Fruit fly (Drosophila melanogaster): ENCODE data around the gene CG32694.
A peak's percentile ranks its signal among the peaks of the same experiment; 100 is the strongest.

The CG32694 gene

DNA sequence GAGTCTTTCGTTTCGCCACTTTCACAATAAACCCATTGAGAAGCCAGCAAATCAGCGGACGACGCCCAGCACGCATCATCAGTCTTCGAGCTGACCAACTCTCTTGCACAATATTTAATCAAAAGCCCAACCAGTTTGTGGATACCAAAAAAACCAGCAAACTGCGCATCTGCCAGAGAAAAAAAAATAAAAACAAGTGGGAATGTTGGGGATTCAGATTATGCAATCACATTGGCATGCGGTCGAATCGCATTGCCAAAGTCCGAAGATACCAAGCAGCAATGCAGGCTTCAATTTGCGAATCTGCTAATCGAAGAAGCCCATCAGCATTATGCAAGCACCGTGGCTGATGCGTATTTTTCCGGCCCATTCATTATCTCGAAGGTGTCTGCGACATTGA, 57.3 kb downstream of the CG32694 start:
- TF ChIP-seq CG5204 (GFP tag; optimal IDR thresholded peaks at IDR 0.05) (no peak), CG7101 (tag; optimal IDR thresholded peaks at IDR 0.05) (no peak), ovo (GFP tag; optimal IDR thresholded peaks at IDR 0.05) (no peak), bab1 (GFP tag; optimal IDR thresholded peaks at IDR 0.05) (no peak), toe (GFP tag; optimal IDR thresholded peaks at IDR 0.05) (no peak), kay (GFP tag; ENCODE audit: borderline replicate concordance) (no peak), cic (GFP tag; optimal IDR thresholded peaks at IDR 0.05) (no peak), Crg-1 (GFP tag; optimal IDR thresholded peaks at IDR 0.05) (no peak), Hr96 (GFP tag; optimal IDR thresholded peaks at IDR 0.05) (no peak)

dm6 chrX:10047961-10048360, 58.5 kb downstream of the CG32694 start:
- TF ChIP-seq CG1620 (GFP tag; optimal IDR thresholded peaks at IDR 0.05) = no peak
- TF ChIP-seq CG5204 (GFP tag; optimal IDR thresholded peaks at IDR 0.05) = no peak
- TF ChIP-seq bab1 (GFP tag; optimal IDR thresholded peaks at IDR 0.05) = no peak
- TF ChIP-seq Mnt (GFP tag; optimal IDR thresholded peaks at IDR 0.05) = no peak
- TF ChIP-seq Hr96 (GFP tag; optimal IDR thresholded peaks at IDR 0.05) = no peak
- no peak for TF ChIP-seq CG14711 (tag; optimal IDR thresholded peaks at IDR 0.05)
- TF ChIP-seq ovo (GFP tag; optimal IDR thresholded peaks at IDR 0.05) = no peak
- no peak for TF ChIP-seq cnc (optimal IDR thresholded peaks at IDR 0.05)
- TF ChIP-seq CG7045 (GFP tag; optimal IDR thresholded peaks at IDR 0.05) = no peak
- no peak for TF ChIP-seq CG33017 (tag; optimal IDR thresholded peaks at IDR 0.05)
- TF ChIP-seq tj (GFP tag; optimal IDR thresholded peaks at IDR 0.05) = no peak
- no peak for TF ChIP-seq cic (GFP tag; optimal IDR thresholded peaks at IDR 0.05)
- TF ChIP-seq CG11617 (GFP tag; optimal IDR thresholded peaks at IDR 0.05) = no peak
- no peak for TF ChIP-seq Clk (GFP tag; optimal IDR thresholded peaks at IDR 0.05)
- TF ChIP-seq CG12768 (GFP tag; optimal IDR thresholded peaks at IDR 0.05) = no peak

DNA sequence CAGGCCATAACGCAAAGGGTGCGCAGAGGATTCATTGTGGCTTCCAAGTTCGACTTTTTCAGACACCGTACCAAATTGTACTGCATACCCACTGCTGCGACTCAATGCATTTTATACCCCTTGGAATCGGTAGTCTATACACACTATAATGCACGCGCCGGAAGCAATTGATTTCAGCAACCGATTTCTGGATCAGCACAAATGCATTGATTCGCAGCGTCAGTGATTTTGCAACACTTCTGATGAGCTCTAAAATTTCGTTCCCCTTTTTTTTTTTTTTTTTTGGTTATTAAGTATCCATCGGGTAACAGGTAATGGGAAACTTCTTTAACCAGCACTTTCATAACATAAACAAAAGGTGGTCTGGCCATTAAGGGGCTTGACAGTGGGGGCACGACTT, 63.1 kb downstream of the CG32694 start, which contains the start of gene Yp2:
Yp2 (minus strand) TSS at position 88 of the 400 bp plus-strand sequence.
- TF ChIP-seq toe (GFP tag; optimal IDR thresholded peaks at IDR 0.05) (no peak), tj (GFP tag; optimal IDR thresholded peaks at IDR 0.05) (peak; percentile 98), Hr96 (GFP tag; optimal IDR thresholded peaks at IDR 0.05) (no peak), CG1620 (GFP tag; optimal IDR thresholded peaks at IDR 0.05) (no peak), CG14711 (tag; optimal IDR thresholded peaks at IDR 0.05) (no peak), bab1 (GFP tag; optimal IDR thresholded peaks at IDR 0.05) (no peak), cic (GFP tag; optimal IDR thresholded peaks at IDR 0.05) (no peak)

DNA sequence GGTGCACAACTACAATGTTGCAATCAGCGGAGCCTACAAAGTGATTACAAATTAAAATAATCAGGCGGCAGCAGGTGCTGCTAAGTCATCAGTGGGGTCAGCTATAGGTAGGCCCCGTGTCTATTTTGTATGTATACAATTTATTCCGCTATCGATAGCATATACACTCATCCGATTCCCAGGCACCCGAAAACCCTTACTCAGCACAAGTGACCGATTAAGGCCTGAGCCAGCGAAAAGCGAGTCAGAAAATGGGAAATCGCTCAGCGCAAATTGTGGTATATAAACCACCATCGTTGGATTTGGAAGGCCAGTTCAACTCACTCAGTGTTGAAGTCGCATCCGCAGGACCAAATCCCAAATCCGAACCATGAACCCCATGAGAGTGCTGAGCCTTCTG, 64.1 kb downstream of the CG32694 start, which contains the start of gene Yp1:
Yp1 (plus strand) TSS at position 265 of the 400 bp plus-strand sequence.
- no peak for TF ChIP-seq Mnt (GFP tag; optimal IDR thresholded peaks at IDR 0.05)
- TF ChIP-seq tj (GFP tag; optimal IDR thresholded peaks at IDR 0.05) = peak; percentile 99
